Worm (Caenorhabditis elegans): ENCODE results near the gene lit-1.

Gene lit-1

DNA sequence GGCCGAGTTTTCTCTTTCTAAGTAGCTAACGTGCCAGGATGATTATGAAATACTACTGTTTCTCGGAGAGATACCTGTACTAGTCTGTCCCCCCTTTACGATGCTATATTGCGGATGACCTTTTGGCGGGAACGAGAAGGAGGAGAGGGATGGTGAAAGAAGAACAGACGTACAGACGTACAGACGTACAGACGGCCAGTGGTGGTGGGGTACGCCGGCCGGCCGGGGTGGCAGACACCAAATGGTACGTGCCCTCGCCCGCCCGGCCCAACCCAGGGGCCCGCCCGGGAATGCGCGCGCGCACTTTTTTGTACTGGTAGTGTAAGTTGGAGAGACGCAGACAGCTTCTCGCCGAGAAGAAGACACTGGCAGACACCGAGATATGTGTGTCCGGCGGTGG, 19.3 kb downstream of the lit-1 start (continued):
- TF ChIP-seq lin-26 (GFP tag; IDR thresholded peaks at IDR 0.05) (0 out of 2 replicates have a peak, but pooled peaks have one; percentile 33), die-1 (tag; optimal IDR thresholded peaks at IDR 0.05) (peak; percentile 7), mel-28 (tag; optimal IDR thresholded peaks at IDR 0.05; ENCODE audit: borderline replicate concordance) (no peak), dox-1 (GFP tag; IDR thresholded peaks at IDR 0.05) (peak; percentile 34; the same call in 1 of the 2 replicates), akir-1 (GFP tag; optimal IDR thresholded peaks at IDR 0.05) (peak; percentile 74), attf-6 (GFP tag; IDR thresholded peaks at IDR 0.05) (no peak), B0336.3 (GFP tag; IDR thresholded peaks at IDR 0.05) (peak; percentile 42; the same call in 1 of the 2 replicates), mes-4 (tag; optimal IDR thresholded peaks at IDR 0.05) (no peak), F37B4.10 (GFP tag; IDR thresholded peaks at IDR 0.05) (no peak), cebp-1 (GFP tag; IDR thresholded peaks at IDR 0.05) (no peak; the same call in 1 of the 2 replicates), cebp-1 (tag; optimal IDR thresholded peaks at IDR 0.05) (peak; percentile 60), cebp-2 (GFP tag; IDR thresholded peaks at IDR 0.05) (0 out of 2 replicates have a peak, but pooled peaks have one; percentile 59), B0019.2 (GFP tag; conservative IDR thresholded peaks at IDR 0.05) (no peak), ztf-26 (tag; optimal IDR thresholded peaks at IDR 0.05) (peak; percentile 33), K12H6.12 (tag; optimal IDR thresholded peaks at IDR 0.05) (peak; percentile 52), madf-8 (GFP tag; conservative IDR thresholded peaks at IDR 0.05) (no peak), F52B5.7 (tag; optimal IDR thresholded peaks at IDR 0.05) (peak; percentile 35), madf-10 (tag; optimal IDR thresholded peaks at IDR 0.05) (no peak), ztf-25 (GFP tag; IDR thresholded peaks at IDR 0.05) (no peak), ceh-79 (tag; optimal IDR thresholded peaks at IDR 0.05) (peak; percentile 27), egrh-3 (GFP tag; IDR thresholded peaks at IDR 0.05) (peak; percentile 91), madf-6 (GFP tag; IDR thresholded peaks at IDR 0.05) (peak; percentile 36; the same call in 1 of the 2 replicates), ztf-22 (GFP tag; optimal IDR thresholded peaks at IDR 0.05) (no peak), C17E4.6 (GFP tag; IDR thresholded peaks at IDR 0.05) (no peak), ztf-3 (GFP tag; optimal IDR thresholded peaks at IDR 0.05) (no peak), nfya-1 (tag; optimal IDR thresholded peaks at IDR 0.05; ENCODE audit: borderline replicate concordance, insufficient read depth) (no peak), Y53F4B.3 (GFP tag; IDR thresholded peaks at IDR 0.05) (no peak), mcd-1 (GFP tag; IDR thresholded peaks at IDR 0.05) (peak; percentile 63), attf-5 (GFP tag; optimal IDR thresholded peaks at IDR 0.05) (no peak), pha-4 (tag; optimal IDR thresholded peaks at IDR 0.05) (no peak), sea-2 (GFP tag; IDR thresholded peaks at IDR 0.05) (no peak), snpc-1.1 (tag; optimal IDR thresholded peaks at IDR 0.05; ENCODE audit: insufficient read depth) (no peak), ekl-4 (GFP tag; IDR thresholded peaks at IDR 0.05) (no peak), lin-40 (tag; optimal IDR thresholded peaks at IDR 0.05) (no peak), xnd-1 (tag; optimal IDR thresholded peaks at IDR 0.05) (no peak), ceh-91 (GFP tag; IDR thresholded peaks at IDR 0.05) (no peak), repo-1 (tag; optimal IDR thresholded peaks at IDR 0.05) (peak; percentile 48)

DNA sequence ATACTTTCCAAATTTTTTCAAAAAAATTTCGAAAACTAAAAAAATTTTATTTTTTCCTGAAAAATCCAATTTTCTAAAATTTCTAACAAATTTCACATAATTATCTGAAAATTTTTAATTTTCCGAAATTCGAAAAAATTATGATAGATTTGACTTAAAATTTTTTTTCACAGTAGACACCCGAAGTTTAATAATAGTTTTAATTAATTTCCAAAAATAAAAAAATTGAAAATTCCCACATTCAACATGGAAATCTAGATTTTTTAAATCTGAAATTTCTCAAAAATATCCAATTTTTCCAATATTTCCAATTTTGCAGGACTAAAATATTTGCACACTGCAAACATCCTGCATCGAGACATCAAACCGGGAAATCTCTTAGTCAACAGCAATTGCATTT, 20.2 kb downstream of the lit-1 start:
- TF ChIP-seq zfh-2 (GFP tag; conservative IDR thresholded peaks at IDR 0.05): no peak
- 0 out of 2 replicates have a peak, but pooled peaks have one; percentile 23 for TF ChIP-seq Y56A3A.18 (GFP tag; IDR thresholded peaks at IDR 0.05)
- no peak for TF ChIP-seq unc-130 (GFP tag; optimal IDR thresholded peaks at IDR 0.05)
- TF ChIP-seq F33H1.4 (GFP tag; IDR thresholded peaks at IDR 0.05): no peak
- TF ChIP-seq die-1 (tag; optimal IDR thresholded peaks at IDR 0.05): no peak
- no peak for TF ChIP-seq nhr-90 (tag; optimal IDR thresholded peaks at IDR 0.05)
- TF ChIP-seq mcd-1 (GFP tag; IDR thresholded peaks at IDR 0.05): no peak
- no peak for TF ChIP-seq C06A6.2 (GFP tag; conservative IDR thresholded peaks at IDR 0.05)
